Worm (Caenorhabditis elegans) whole organism, L1 larva: Measurements from ENCODE around the gene sec-61.G.

Experiments used
- C16A3.4 ChIP-seq: fragments of 150-350 bp; optimal IDR thresholded peaks from 2 replicates; lab custom pipeline; 2014; ENCODE audit warnings: missing biosample characterization, missing genetic modification characterization
- C34B4.2 ChIP-seq: sonication (generic microtip); optimal IDR thresholded peaks from 2 replicates; lab custom pipeline; 2017; ENCODE audit warnings: mild to moderate bottlenecking, missing genetic modification characterization, missing compliant biosample characterization
- Y116A8C.19 ChIP-seq: sonication (generic microtip); optimal IDR thresholded peaks from 2 replicates; lab custom pipeline; 2016; ENCODE audit warnings: missing compliant biosample characterization, missing genetic modification characterization, borderline replicate concordance
- aha-1 ChIP-seq: fragments of 150-350 bp; optimal IDR thresholded peaks from 2 replicates; lab custom pipeline; 2014; ENCODE audit warnings: missing biosample characterization, missing genetic modification characterization
- alr-1 ChIP-seq: fragments of 200-800 bp; sonication (Bioruptor generic); optimal IDR thresholded peaks from 2 replicates; lab custom pipeline; 2018; ENCODE audit warnings: borderline replicate concordance, mild to moderate bottlenecking, missing genetic modification characterization, missing compliant biosample characterization
- ama-1 ChIP-seq: fragments of 150-350 bp; optimal IDR thresholded peaks from 2 replicates; lab custom pipeline; 2014
- blmp-1 ChIP-seq: fragments of 150-350 bp; optimal IDR thresholded peaks from 2 replicates; lab custom pipeline; 2014; ENCODE audit warnings: missing biosample characterization, missing genetic modification characterization
- ceh-8 ChIP-seq: fragments of 200-800 bp; sonication (Bioruptor generic); optimal IDR thresholded peaks from 2 replicates; lab custom pipeline; 2018; ENCODE audit warnings: mild to moderate bottlenecking, missing genetic modification characterization, moderate library complexity, missing compliant biosample characterization
- ceh-82 ChIP-seq, 3 experiments: fragments of 150-350 bp in 1 of 3; sonication (generic microtip) in 2 of 3; optimal IDR thresholded peaks; 2 replicates each; lab custom pipeline; 2014 to 2017; ENCODE audit warnings: missing biosample characterization in 3 of 3, missing genetic modification characterization in 3 of 3
- ceh-88 ChIP-seq: fragments of 200-800 bp; sonication (Bioruptor generic); IDR thresholded peaks from 2 replicates; pipeline ENCODE4 v1.3.6; 2022; ENCODE audit warnings: missing genetic modification characterization, missing compliant biosample characterization
- ces-1 ChIP-seq: fragments of 150-350 bp; optimal IDR thresholded peaks from 2 replicates; lab custom pipeline; 2014; ENCODE audit warnings: missing biosample characterization, missing genetic modification reagents, missing genetic modification characterization
- dpl-1 ChIP-seq, 3 experiments: fragments of 150-350 bp in 2 of 3; sonication (generic microtip) in 1 of 3; optimal IDR thresholded peaks; 2 replicates each; lab custom pipeline; 2014 to 2017; ENCODE audit warnings: missing biosample characterization in 3 of 3, missing genetic modification characterization in 3 of 3, missing genetic modification reagents in 3 of 3
- dsc-1 ChIP-seq: sonication (generic microtip); optimal IDR thresholded peaks from 2 replicates; lab custom pipeline; 2016; ENCODE audit warnings: mild to moderate bottlenecking, missing genetic modification characterization, missing compliant biosample characterization
- efl-1 ChIP-seq, 4 experiments: fragments of 150-350 bp; optimal IDR thresholded peaks in 3 of 4; peaks in 1 of 4; 1 replicate in 1 of 4; 2 replicates in 3 of 4; lab custom pipeline; 2014; ENCODE audit warnings: missing biosample characterization in 2 of 4, missing genetic modification characterization in 2 of 4, missing genetic modification reagents in 2 of 4
- egl-13 ChIP-seq: sonication (generic microtip); optimal IDR thresholded peaks from 2 replicates; lab custom pipeline; 2016; ENCODE audit warnings: missing genotype, missing genetic modification reagents, missing genetic modification characterization, missing compliant biosample characterization
- egl-27 ChIP-seq, 2 experiments: fragments of 150-350 bp in 1 of 2; sonication (generic microtip); optimal IDR thresholded peaks; 3 replicates each; lab custom pipeline; 2017 to 2018; ENCODE audit warnings: missing biosample characterization in 2 of 2, missing genetic modification characterization in 2 of 2, missing genetic modification reagents in 2 of 2
- elt-2 ChIP-seq: sonication (generic microtip); optimal IDR thresholded peaks from 2 replicates; lab custom pipeline; 2016; ENCODE audit warnings: missing genetic modification characterization, mild to moderate bottlenecking, inconsistent platforms, missing compliant biosample characterization, missing genetic modification reagents
- ets-5 ChIP-seq: fragments of 200-800 bp; sonication (Bioruptor generic); IDR thresholded peaks from 2 replicates; pipeline ENCODE4 v1.3.6; 2022; ENCODE audit warnings: missing genetic modification characterization, missing compliant biosample characterization
- fkh-10 ChIP-seq: sonication (generic microtip); optimal IDR thresholded peaks from 2 replicates; lab custom pipeline; 2017; ENCODE audit warnings: missing biosample characterization, missing genetic modification reagents, missing genetic modification characterization
- grh-1 ChIP-seq: fragments of 200-800 bp; sonication (Bioruptor generic); IDR thresholded peaks from 2 replicates; pipeline ENCODE4 v1.3.6; 2022; ENCODE audit warnings: missing genetic modification reagents, missing genetic modification characterization, missing compliant biosample characterization
- hlh-17 ChIP-seq: fragments of 200-800 bp; sonication (Bioruptor generic); optimal IDR thresholded peaks from 2 replicates; lab custom pipeline; 2018; ENCODE audit warnings: missing genetic modification characterization, mild to moderate bottlenecking, missing compliant biosample characterization, moderate library complexity, borderline replicate concordance
- hlh-4 ChIP-seq: sonication (generic microtip); optimal IDR thresholded peaks from 2 replicates; lab custom pipeline; 2016; ENCODE audit warnings: mild to moderate bottlenecking, missing genetic modification characterization, missing compliant biosample characterization
- irx-1 ChIP-seq: sonication (generic microtip); optimal IDR thresholded peaks from 2 replicates; lab custom pipeline; 2016; ENCODE audit warnings: missing genetic modification characterization, missing compliant biosample characterization
- isw-1 ChIP-seq: fragments of 200-800 bp; sonication (Bioruptor generic); IDR thresholded peaks from 2 replicates; pipeline ENCODE4 v1.3.6; 2022; ENCODE audit warnings: missing genetic modification characterization, missing compliant biosample characterization
- jun-1 ChIP-seq: fragments of 150-350 bp; optimal IDR thresholded peaks from 2 replicates; lab custom pipeline; 2014; ENCODE audit warnings: missing biosample characterization, missing genetic modification reagents, missing genetic modification characterization
- lin-13 ChIP-seq: fragments of 150-350 bp; optimal IDR thresholded peaks from 2 replicates; lab custom pipeline; 2014; ENCODE audit warnings: missing biosample characterization, missing genetic modification reagents, missing genetic modification characterization
- lin-14 ChIP-seq: fragments of 200-800 bp; sonication (Bioruptor generic); optimal IDR thresholded peaks from 2 replicates; lab custom pipeline; 2018; ENCODE audit warnings: mild to moderate bottlenecking, missing genetic modification characterization, moderate library complexity, missing compliant biosample characterization
- lin-15B ChIP-seq: fragments of 150-350 bp; sonication (generic microtip); optimal IDR thresholded peaks from 3 replicates; lab custom pipeline; 2014; ENCODE audit warnings: missing biosample characterization, missing genetic modification characterization
- lin-39 ChIP-seq: fragments of 150-350 bp; optimal IDR thresholded peaks from 2 replicates; lab custom pipeline; 2014; ENCODE audit warnings: missing biosample characterization, missing genetic modification reagents, missing genetic modification characterization
- lir-3 ChIP-seq: sonication (generic microtip); optimal IDR thresholded peaks from 2 replicates; lab custom pipeline; 2016; ENCODE audit warnings: mild to moderate bottlenecking, missing genetic modification characterization, moderate library complexity, missing compliant biosample characterization; ENCODE audit not compliant: poor library complexity
- lsy-2 ChIP-seq, 2 experiments: fragments of 150-350 bp; optimal IDR thresholded peaks; 2 replicates each; lab custom pipeline; 2014; ENCODE audit warnings: missing biosample characterization in 2 of 2, missing genetic modification characterization in 2 of 2
- mab-9 ChIP-seq: fragments of 200-800 bp; sonication (Bioruptor generic); IDR thresholded peaks from 2 replicates; pipeline ENCODE4 v1.3.6; 2022; ENCODE audit warnings: missing genetic modification reagents, missing genetic modification characterization, missing compliant biosample characterization
- mdl-1 ChIP-seq, 2 experiments: fragments of 150-350 bp; optimal IDR thresholded peaks; 2 replicates each; lab custom pipeline; 2014 to 2017; ENCODE audit warnings: missing biosample characterization in 2 of 2, missing genetic modification characterization in 2 of 2, inconsistent platforms in 1 of 2
- mef-2 ChIP-seq: fragments of 150-350 bp; optimal IDR thresholded peaks from 2 replicates; lab custom pipeline; 2014; ENCODE audit warnings: missing biosample characterization, missing genetic modification characterization
- mep-1 ChIP-seq: fragments of 150-350 bp; optimal IDR thresholded peaks from 2 replicates; lab custom pipeline; 2014; ENCODE audit warnings: missing biosample characterization, missing genetic modification characterization
- nhr-11 ChIP-seq: fragments of 150-350 bp; optimal IDR thresholded peaks from 2 replicates; lab custom pipeline; 2014; ENCODE audit warnings: missing biosample characterization, missing genetic modification characterization
- nhr-12 ChIP-seq: sonication (generic microtip); optimal IDR thresholded peaks from 2 replicates; lab custom pipeline; 2017; ENCODE audit warnings: missing biosample characterization, missing genetic modification characterization
- nhr-20 ChIP-seq: sonication (generic microtip); optimal IDR thresholded peaks from 2 replicates; lab custom pipeline; 2016; ENCODE audit warnings: mild to moderate bottlenecking, missing genetic modification characterization, missing compliant biosample characterization
- nhr-237 ChIP-seq: fragments of 150-350 bp; optimal IDR thresholded peaks from 2 replicates; lab custom pipeline; 2014; ENCODE audit warnings: missing biosample characterization, missing genetic modification characterization
- nhr-28 ChIP-seq: fragments of 150-350 bp; optimal IDR thresholded peaks from 2 replicates; lab custom pipeline; 2014; ENCODE audit warnings: missing biosample characterization, missing genetic modification characterization
- nhr-71 ChIP-seq: sonication (generic microtip); optimal IDR thresholded peaks from 2 replicates; lab custom pipeline; 2016; ENCODE audit warnings: mild to moderate bottlenecking, missing genetic modification characterization, moderate library complexity, missing compliant biosample characterization
- nhr-85 ChIP-seq: sonication (generic microtip); peaks from one replicate; lab custom pipeline; 2016; ENCODE audit warnings: missing genetic modification characterization, inconsistent platforms, missing compliant biosample characterization
- nhr-90 ChIP-seq: sonication (generic microtip); optimal IDR thresholded peaks from 2 replicates; lab custom pipeline; 2016; ENCODE audit warnings: mild to moderate bottlenecking, missing genetic modification characterization, missing compliant biosample characterization; ENCODE audit not compliant: poor library complexity
- pax-3 ChIP-seq: fragments of 200-800 bp; sonication (Bioruptor generic); optimal IDR thresholded peaks from 2 replicates; lab custom pipeline; 2018; ENCODE audit warnings: mild to moderate bottlenecking, missing genetic modification characterization, moderate library complexity, missing compliant biosample characterization
- rnt-1 ChIP-seq: sonication (generic microtip); optimal IDR thresholded peaks from 2 replicates; lab custom pipeline; 2016; ENCODE audit warnings: mild to moderate bottlenecking, missing genetic modification characterization, moderate library complexity, missing compliant biosample characterization
- snpc-4 ChIP-seq: fragments of 150-350 bp; optimal IDR thresholded peaks from 2 replicates; lab custom pipeline; 2014; ENCODE audit warnings: missing biosample characterization, missing genetic modification characterization
- snu-23 ChIP-seq: sonication (generic microtip); optimal IDR thresholded peaks from 2 replicates; lab custom pipeline; 2016; ENCODE audit warnings: missing genetic modification characterization, missing compliant biosample characterization
- sup-37 ChIP-seq: fragments of 200-800 bp; sonication (Bioruptor generic); optimal IDR thresholded peaks from 2 replicates; lab custom pipeline; 2018; ENCODE audit warnings: mild to moderate bottlenecking, missing genetic modification characterization, missing compliant biosample characterization
- swsn-7 ChIP-seq: sonication (generic microtip); optimal IDR thresholded peaks from 2 replicates; lab custom pipeline; 2016; ENCODE audit warnings: missing genetic modification characterization, missing compliant biosample characterization
- unc-30 ChIP-seq: sonication (generic microtip); optimal IDR thresholded peaks from 2 replicates; lab custom pipeline; 2017; ENCODE audit warnings: missing biosample characterization, missing genetic modification characterization
- vab-15 ChIP-seq: sonication (generic microtip); optimal IDR thresholded peaks from 2 replicates; lab custom pipeline; 2017; ENCODE audit warnings: missing genotype, mild to moderate bottlenecking, missing genetic modification characterization, missing compliant biosample characterization
- zag-1 ChIP-seq: fragments of 150-350 bp; optimal IDR thresholded peaks from 2 replicates; lab custom pipeline; 2014; ENCODE audit warnings: missing biosample characterization, missing genetic modification characterization
- zip-4 ChIP-seq: fragments of 200-800 bp; sonication (Bioruptor generic); optimal IDR thresholded peaks from 2 replicates; lab custom pipeline; 2018; ENCODE audit warnings: mild to moderate bottlenecking, missing genetic modification characterization, moderate library complexity, missing compliant biosample characterization

Gene sec-61.G

DNA sequence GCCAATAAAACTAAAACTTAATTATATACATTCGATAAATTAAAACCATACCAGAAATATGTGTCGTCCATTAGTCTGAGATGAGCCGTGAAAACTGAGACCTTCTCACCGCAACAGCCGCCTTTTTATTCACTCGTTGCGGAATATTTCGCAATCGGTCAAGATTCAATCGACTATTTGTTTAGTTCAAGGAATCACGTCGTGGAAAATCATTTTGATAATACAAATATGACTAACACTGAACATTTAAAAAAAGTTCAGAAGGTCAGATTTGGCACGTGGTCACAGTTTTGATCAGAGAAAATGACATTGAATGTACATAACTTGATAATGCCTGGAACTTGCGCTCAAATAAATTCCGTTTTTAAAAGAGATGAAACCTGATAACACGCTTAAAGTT lies 41.8 kb upstream of the sec-61.G start, which contains the start of gene F17C11.11:
TSS of gene F17C11.11 (minus strand) at position 79 of the 400 bp plus-strand sequence.
- no peak for TF ChIP-seq isw-1 (GFP tag; lab: Robert Waterston, UW)
- peak; percentile 88 for TF ChIP-seq zip-4
- TF ChIP-seq ceh-88 (GFP tag; lab: Robert Waterston, UW), result no peak
- TF ChIP-seq lir-3 (tag; lab: Kevin White, UChicago), result no peak
- TF ChIP-seq alr-1, result no peak
- TF ChIP-seq ama-1, result no peak
- TF ChIP-seq dpl-1 (GFP tag; optimal IDR thresholded peaks at IDR 0.05; lab: Kevin White, UChicago), result peak in 1 of 3 experiments; percentile 12
- no peak for TF ChIP-seq aha-1 (tag; lab: Kevin White, UChicago)
- TF ChIP-seq egl-27 (tag; optimal IDR thresholded peaks at IDR 0.05; lab: Kevin White, UChicago), result no peak
- TF ChIP-seq C16A3.4 (tag; lab: Kevin White, UChicago), result no peak
- no peak for TF ChIP-seq zag-1
- no peak for TF ChIP-seq efl-1 (optimal IDR thresholded peaks at IDR 0.05; lab: Kevin White, UChicago)
- TF ChIP-seq efl-1 (GFP tag; optimal IDR thresholded peaks at IDR 0.05 in 1 of 2; lab: Kevin White, UChicago), result peak; percentile 1 to 17
- TF ChIP-seq C34B4.2 (tag; lab: Kevin White, UChicago), result no peak
- no peak for TF ChIP-seq mab-9 (GFP tag; lab: Robert Waterston, UW)
- no peak for TF ChIP-seq nhr-28
- TF ChIP-seq nhr-71 (tag; lab: Kevin White, UChicago), result peak; percentile 48
- no peak for TF ChIP-seq ces-1 (GFP tag; lab: Kevin White, UChicago)
- TF ChIP-seq mep-1 (tag; lab: Kevin White, UChicago), result peak; percentile 3
- TF ChIP-seq ceh-8 (GFP tag; lab: Kevin White, UChicago), result no peak
- peak; percentile 10 for TF ChIP-seq nhr-20
- no peak for TF ChIP-seq vab-15
- no peak for TF ChIP-seq hlh-17 (GFP tag; lab: Kevin White, UChicago)
- no peak for TF ChIP-seq fkh-10 (GFP tag; lab: Kevin White, UChicago)
- peak; percentile 27 for TF ChIP-seq lin-14 (GFP tag; lab: Kevin White, UChicago)
- TF ChIP-seq unc-30, result no peak
- TF ChIP-seq mef-2, result no peak
- no peak for TF ChIP-seq lin-15B
- no peak for TF ChIP-seq irx-1 (tag; lab: Kevin White, UChicago)
- TF ChIP-seq mdl-1 (tag; optimal IDR thresholded peaks at IDR 0.05; lab: Kevin White, UChicago), result peak in 1 of 2 experiments; percentile 32
- no peak for TF ChIP-seq nhr-12 (tag; lab: Kevin White, UChicago)
- TF ChIP-seq swsn-7 (tag; lab: Kevin White, UChicago), result no peak
- TF ChIP-seq lin-13 (GFP tag; lab: Kevin White, UChicago), result no peak
- peak in 1 of 2 experiments; percentile 1 for TF ChIP-seq lsy-2 (tag; optimal IDR thresholded peaks at IDR 0.05; lab: Kevin White, UChicago)
- TF ChIP-seq elt-2 (tag; lab: Kevin White, UChicago), result peak; percentile 73
- no peak for TF ChIP-seq ets-5 (GFP tag; lab: Robert Waterston, UW)
- TF ChIP-seq nhr-90 (tag; lab: Kevin White, UChicago), result no peak
- no peak for TF ChIP-seq sup-37 (GFP tag; lab: Kevin White, UChicago)
- no peak for TF ChIP-seq snu-23
- no peak for TF ChIP-seq nhr-11 (tag; lab: Kevin White, UChicago)
- TF ChIP-seq lin-39 (tag; lab: Kevin White, UChicago), result no peak
- TF ChIP-seq rnt-1 (tag; lab: Kevin White, UChicago), result peak; percentile 52
- TF ChIP-seq grh-1, result no peak
- no peak for TF ChIP-seq blmp-1 (tag; lab: Kevin White, UChicago)
- no peak for TF ChIP-seq pax-3 (tag; lab: Kevin White, UChicago)
- TF ChIP-seq hlh-4 (tag; lab: Kevin White, UChicago), result no peak
- TF ChIP-seq nhr-85 (tag; lab: Kevin White, UChicago), result no peak
- no peak for TF ChIP-seq jun-1
- TF ChIP-seq Y116A8C.19 (tag; lab: Kevin White, UChicago), result no peak
- TF ChIP-seq snpc-4, result no peak
- TF ChIP-seq ceh-82 (tag; optimal IDR thresholded peaks at IDR 0.05; lab: Kevin White, UChicago), result no peak
- TF ChIP-seq dsc-1 (tag; lab: Kevin White, UChicago), result no peak
- TF ChIP-seq nhr-237 (tag; lab: Kevin White, UChicago), result no peak
- no peak for TF ChIP-seq egl-13 (tag; lab: Kevin White, UChicago)
